Worm (Caenorhabditis elegans) whole organism, late embryonic: ENCODE data around the gene flad-1.

Source experiments
- F13H6.1 ChIP-seq: sonication (generic microtip); optimal IDR thresholded peaks from 2 replicates; lab custom pipeline; 2016; ENCODE audit warnings: missing genetic modification characterization, missing compliant biosample characterization
- ceh-30 ChIP-seq: fragments of 150-350 bp; optimal IDR thresholded peaks from 2 replicates; lab custom pipeline; 2014; ENCODE audit warnings: missing biosample characterization, missing genetic modification characterization
- ceh-31 ChIP-seq: sonication (generic microtip); optimal IDR thresholded peaks from 2 replicates; lab custom pipeline; 2016; ENCODE audit warnings: missing genetic modification characterization, missing compliant biosample characterization
- ets-4 ChIP-seq: sonication (generic microtip); optimal IDR thresholded peaks from 2 replicates; lab custom pipeline; 2016; ENCODE audit warnings: missing genetic modification characterization, missing compliant biosample characterization
- hlh-30 ChIP-seq: sonication (generic microtip); optimal IDR thresholded peaks from 2 replicates; lab custom pipeline; 2017; ENCODE audit warnings: antibody characterized with exemption, missing genetic modification characterization, missing compliant biosample characterization; ENCODE audit not compliant: insufficient read depth
- nhr-232 ChIP-seq: sonication (generic microtip); optimal IDR thresholded peaks from 2 replicates; lab custom pipeline; 2016; ENCODE audit warnings: missing genetic modification characterization, missing compliant biosample characterization
- sox-2 ChIP-seq: fragments of 200-800 bp; sonication (Bioruptor generic); IDR thresholded peaks from 2 replicates; pipeline ENCODE4 v1.3.6; 2022; ENCODE audit warnings: missing genetic modification reagents, missing genetic modification characterization, missing compliant biosample characterization

DNA sequence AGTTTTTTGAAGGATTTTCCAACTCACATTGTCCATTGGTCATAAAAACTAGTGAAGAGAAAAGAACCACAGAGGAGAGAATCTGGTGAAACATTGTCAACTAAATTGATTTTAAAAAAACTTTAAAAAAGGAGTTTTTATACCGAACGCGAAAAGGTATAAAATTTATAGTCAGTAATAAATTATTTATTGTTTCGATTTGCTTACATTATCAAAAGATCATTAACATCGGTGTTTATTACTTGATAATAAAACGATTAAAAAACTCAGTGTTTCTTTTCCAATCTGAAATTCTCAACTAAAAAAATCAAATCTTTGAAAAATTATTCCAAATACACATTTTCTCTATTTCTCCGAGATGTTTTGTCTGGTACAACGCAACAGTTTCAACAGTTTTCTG is 27.8 kb upstream of the flad-1 start, which contains the start of gene F26C11.4:
- TF ChIP-seq F13H6.1 (tag; lab: Kevin White, UChicago) (no peak), ceh-30 (tag; lab: Kevin White, UChicago) (no peak), ets-4 (no peak), nhr-232 (tag; lab: Kevin White, UChicago) (no peak), ceh-31 (tag; lab: Kevin White, UChicago) (no peak), sox-2 (GFP tag; lab: Robert Waterston, UW) (no peak), hlh-30 (no peak)
